Fruit fly (Drosophila melanogaster) whole organism, embryonic: ENCODE data around the gene aru.

Source experiments
- ATbp ChIP-seq: fragments of 200-800 bp; sonication (Bioruptor generic); optimal IDR thresholded peaks from 2 replicates; lab custom pipeline; 2017; ENCODE audit warnings: missing biosample characterization, mild to moderate bottlenecking, missing genetic modification characterization, missing genetic modification reagents
- Asciz ChIP-seq: fragments of 200-800 bp; sonication (Bioruptor generic); optimal IDR thresholded peaks from 2 replicates; lab custom pipeline; 2017; ENCODE audit warnings: missing biosample characterization, mild to moderate bottlenecking, missing genetic modification characterization, missing genetic modification reagents
- Bgb ChIP-seq: fragments of 200-800 bp; sonication (Bioruptor generic); IDR thresholded peaks from 2 replicates; pipeline ENCODE4 v1.3.6; 2022; ENCODE audit warnings: missing biosample characterization, missing genetic modification characterization; ENCODE audit not compliant: partially characterized antibody
- CG10274 ChIP-seq: fragments of 200-800 bp; sonication (Bioruptor generic); optimal IDR thresholded peaks from 3 replicates; lab custom pipeline; 2017; ENCODE audit warnings: missing biosample characterization, mild to moderate bottlenecking, missing genetic modification characterization
- CG12299 ChIP-seq: fragments of 200-800 bp; sonication (Bioruptor generic); optimal IDR thresholded peaks from 2 replicates; lab custom pipeline; 2018; ENCODE audit warnings: missing biosample characterization, mild to moderate bottlenecking, missing genetic modification characterization
- CG14014 ChIP-seq: fragments of 200-800 bp; sonication (Bioruptor generic); IDR thresholded peaks from 2 replicates; pipeline ENCODE4 v1.3.6; 2022; ENCODE audit warnings: missing biosample characterization, missing genetic modification characterization
- CG17802 ChIP-seq: fragments of 200-800 bp; sonication (Bioruptor generic); optimal IDR thresholded peaks from 2 replicates; lab custom pipeline; 2018; ENCODE audit warnings: missing biosample characterization, mild to moderate bottlenecking, missing genetic modification characterization, moderate library complexity
- CG2202 ChIP-seq: fragments of 200-800 bp; sonication (Bioruptor generic); optimal IDR thresholded peaks from 2 replicates; lab custom pipeline; 2018; ENCODE audit warnings: missing biosample characterization, mild to moderate bottlenecking, missing genetic modification characterization
- CG2678 ChIP-seq: fragments of 200-800 bp; sonication (Bioruptor generic); optimal IDR thresholded peaks from 3 replicates; lab custom pipeline; 2019; ENCODE audit warnings: missing biosample characterization, mild to moderate bottlenecking, missing genetic modification characterization, moderate library complexity
- CG3281 ChIP-seq: fragments of 200-800 bp; sonication (Bioruptor generic); optimal IDR thresholded peaks from 3 replicates; lab custom pipeline; 2017; ENCODE audit warnings: missing biosample characterization, mild to moderate bottlenecking, missing genetic modification characterization
- CG5245 ChIP-seq: fragments of 200-800 bp; sonication (Bioruptor generic); optimal IDR thresholded peaks from 3 replicates; lab custom pipeline; 2016; ENCODE audit warnings: missing biosample characterization, missing genetic modification characterization
- CG8089 ChIP-seq: fragments of 200-800 bp; sonication (Bioruptor generic); optimal IDR thresholded peaks from 3 replicates; lab custom pipeline; 2016; ENCODE audit warnings: missing biosample characterization, missing genetic modification characterization
- CG8765 ChIP-seq: fragments of 200-800 bp; sonication (Bioruptor generic); IDR thresholded peaks from 2 replicates; pipeline ENCODE4 v1.3.6; 2022; ENCODE audit warnings: missing biosample characterization, missing genetic modification characterization
- CG9932 ChIP-seq: fragments of 200-800 bp; sonication (Bioruptor generic); IDR thresholded peaks from 2 replicates; pipeline ENCODE4 v1.3.6; 2022; ENCODE audit warnings: missing biosample characterization, missing genetic modification characterization
- CHES-1-like ChIP-seq: fragments of 200-800 bp; sonication (Bioruptor generic); optimal IDR thresholded peaks from 2 replicates; lab custom pipeline; 2016; ENCODE audit warnings: missing biosample characterization, missing genetic modification characterization
- Dll ChIP-seq: fragments of 200-800 bp; sonication (Bioruptor generic); IDR thresholded peaks from 4 replicates; pipeline ENCODE4 v1.3.6; 2022; ENCODE audit warnings: missing biosample characterization, missing genetic modification characterization; ENCODE audit not compliant: partially characterized antibody
- Elba2 ChIP-seq: fragments of 200-800 bp; sonication (Bioruptor generic); optimal IDR thresholded peaks from 3 replicates; lab custom pipeline; 2016; ENCODE audit warnings: missing biosample characterization, missing genetic modification characterization
- Fer1 ChIP-seq: fragments of 200-800 bp; sonication (Bioruptor generic); optimal IDR thresholded peaks from 2 replicates; lab custom pipeline; 2017; ENCODE audit warnings: missing biosample characterization, mild to moderate bottlenecking, missing genetic modification characterization
- HmgD ChIP-seq: fragments of 200-800 bp; sonication (Bioruptor generic); optimal IDR thresholded peaks from 3 replicates; lab custom pipeline; 2016; ENCODE audit warnings: missing biosample characterization, missing genetic modification characterization
- Hr51 ChIP-seq, 2 experiments: fragments of 200-800 bp; sonication (Bioruptor generic); optimal IDR thresholded peaks; 2 replicates in 1 of 2; 3 replicates in 1 of 2; lab custom pipeline; 2016 to 2018; ENCODE audit warnings: missing biosample characterization in 2 of 2, missing genetic modification characterization in 2 of 2, mild to moderate bottlenecking in 1 of 2, moderate library complexity in 1 of 2
- Mad ChIP-seq: fragments of 200-800 bp; sonication (Bioruptor generic); optimal IDR thresholded peaks from 2 replicates; lab custom pipeline; 2016; ENCODE audit warnings: missing biosample characterization, missing genetic modification characterization
- NC2α ChIP-seq: fragments of 200-800 bp; sonication (Bioruptor generic); optimal IDR thresholded peaks from 2 replicates; lab custom pipeline; 2016; ENCODE audit warnings: missing biosample characterization, missing genetic modification characterization
- NFAT ChIP-seq: fragments of 200-800 bp; sonication (Bioruptor generic); IDR thresholded peaks from 2 replicates; pipeline ENCODE4 v1.3.6; 2022; ENCODE audit warnings: missing biosample characterization, missing genetic modification characterization
- Spps ChIP-seq: fragments of 200-800 bp; sonication (Bioruptor generic); optimal IDR thresholded peaks from 2 replicates; lab custom pipeline; 2018; ENCODE audit warnings: missing biosample characterization, mild to moderate bottlenecking, missing genetic modification characterization
- Ssrp ChIP-seq: fragments of 200-800 bp; sonication (Bioruptor generic); optimal IDR thresholded peaks from 2 replicates; lab custom pipeline; 2018; ENCODE audit warnings: missing biosample characterization, mild to moderate bottlenecking, missing genetic modification characterization, moderate library complexity
- Tbp ChIP-seq: fragments of >200 bp; optimal IDR thresholded peaks from 2 replicates; lab custom pipeline; 2018; ENCODE audit warnings: missing biosample characterization, missing genetic modification characterization
- Xbp1 ChIP-seq: fragments of 200-800 bp; sonication (Bioruptor generic); optimal IDR thresholded peaks from 3 replicates; lab custom pipeline; 2016; ENCODE audit warnings: missing biosample characterization, mild to moderate bottlenecking, missing genetic modification characterization
- Xrp1 ChIP-seq: fragments of 200-800 bp; sonication (Bioruptor generic); IDR thresholded peaks from 2 replicates; pipeline ENCODE4 v1.3.6; 2022; ENCODE audit warnings: missing biosample characterization, missing genetic modification characterization
- ara ChIP-seq: fragments of 200-800 bp; sonication (Bioruptor generic); IDR thresholded peaks from 2 replicates; pipeline ENCODE4 v1.3.6; 2022; ENCODE audit warnings: missing biosample characterization, missing genetic modification characterization
- az2 ChIP-seq: fragments of 200-800 bp; sonication (Bioruptor generic); optimal IDR thresholded peaks from 3 replicates; lab custom pipeline; 2016; ENCODE audit warnings: missing biosample characterization, missing genetic modification characterization
- bsh ChIP-seq, 2 experiments: fragments of 200-800 bp; sonication (Bioruptor generic); optimal IDR thresholded peaks; 2 replicates each; lab custom pipeline; 2017 to 2018; ENCODE audit warnings: mild to moderate bottlenecking in 2 of 2, missing biosample characterization in 2 of 2, missing genetic modification characterization in 2 of 2, moderate library complexity in 1 of 2
- chn ChIP-seq: fragments of 200-800 bp; sonication (Bioruptor generic); optimal IDR thresholded peaks from 2 replicates; lab custom pipeline; 2016; ENCODE audit warnings: missing biosample characterization, missing genetic modification characterization
- dati ChIP-seq: fragments of 200-800 bp; sonication (Bioruptor generic); IDR thresholded peaks from 2 replicates; pipeline ENCODE4 v1.3.6; 2022; ENCODE audit warnings: missing biosample characterization, missing genetic modification characterization
- en ChIP-seq: fragments of 200-800 bp; sonication (Bioruptor generic); optimal IDR thresholded peaks from 2 replicates; lab custom pipeline; 2016; ENCODE audit warnings: missing biosample characterization, missing genetic modification characterization
- gcm ChIP-seq: fragments of 200-800 bp; sonication (Bioruptor generic); optimal IDR thresholded peaks from 2 replicates; lab custom pipeline; 2019; ENCODE audit warnings: missing biosample characterization, mild to moderate bottlenecking, missing genetic modification characterization, moderate library complexity
- gfzf ChIP-seq: fragments of 200-800 bp; sonication (Bioruptor generic); optimal IDR thresholded peaks from 2 replicates; lab custom pipeline; 2016; ENCODE audit warnings: missing biosample characterization, mild to moderate bottlenecking, missing genetic modification characterization, moderate library complexity
- hkb ChIP-seq, 2 experiments: fragments of 200-800 bp in 1 of 2; fragments of >200 bp in 1 of 2; sonication (Bioruptor generic) in 1 of 2; IDR thresholded peaks in 1 of 2; optimal IDR thresholded peaks in 1 of 2; 2 replicates each; pipeline versions ENCODE4 v1.3.6 to Lab custom; 2017 to 2022; ENCODE audit warnings: missing biosample characterization in 1 of 2, missing genetic modification characterization in 1 of 2
- luna ChIP-seq: fragments of 200-800 bp; sonication (Bioruptor generic); optimal IDR thresholded peaks from 2 replicates; lab custom pipeline; 2016; ENCODE audit warnings: missing biosample characterization, missing genetic modification characterization
- mld ChIP-seq: fragments of 200-800 bp; sonication (Bioruptor generic); IDR thresholded peaks from 3 replicates; pipeline ENCODE4 v1.3.6; 2022; ENCODE audit warnings: missing biosample characterization, missing genetic modification characterization; ENCODE audit not compliant: partially characterized antibody
- nmo ChIP-seq: fragments of 200-800 bp; sonication (Bioruptor generic); optimal IDR thresholded peaks from 2 replicates; lab custom pipeline; 2018; ENCODE audit warnings: missing biosample characterization, mild to moderate bottlenecking, missing genetic modification characterization, moderate library complexity
- pho ChIP-seq: fragments of 200-800 bp; sonication (Bioruptor generic); optimal IDR thresholded peaks from 2 replicates; lab custom pipeline; 2016; ENCODE audit warnings: missing biosample characterization, missing genetic modification characterization
- phol ChIP-seq: fragments of 200-800 bp; sonication (Bioruptor generic); optimal IDR thresholded peaks from 3 replicates; lab custom pipeline; 2018; ENCODE audit warnings: missing biosample characterization, mild to moderate bottlenecking, missing genetic modification characterization, moderate library complexity
- run ChIP-seq: fragments of 200-800 bp; sonication (Bioruptor generic); optimal IDR thresholded peaks from 3 replicates; lab custom pipeline; 2018; ENCODE audit warnings: missing biosample characterization, mild to moderate bottlenecking, missing genetic modification characterization
- sc ChIP-seq, 3 experiments: fragments of >200 bp in 2 of 3; fragments of 200-800 bp in 1 of 3; sonication (Bioruptor generic) in 1 of 3; optimal IDR thresholded peaks; 2 replicates in 2 of 3; 3 replicates in 1 of 3; lab custom pipeline; 2017; ENCODE audit warnings: mild to moderate bottlenecking in 1 of 3, missing biosample characterization in 1 of 3, missing genetic modification characterization in 1 of 3, missing genetic modification reagents in 1 of 3
- sd ChIP-seq: fragments of 200-800 bp; sonication (Bioruptor generic); optimal IDR thresholded peaks from 3 replicates; lab custom pipeline; 2018; ENCODE audit warnings: missing biosample characterization, mild to moderate bottlenecking, missing genetic modification characterization, moderate library complexity
- tx ChIP-seq: fragments of 200-800 bp; sonication (Bioruptor generic); optimal IDR thresholded peaks from 2 replicates; lab custom pipeline; 2016; ENCODE audit warnings: missing biosample characterization, missing genetic modification characterization
- wdn ChIP-seq: fragments of 200-800 bp; sonication (Bioruptor generic); IDR thresholded peaks from 2 replicates; pipeline ENCODE4 v1.3.6; 2022; ENCODE audit warnings: missing biosample characterization, missing genetic modification characterization
- zfh1 ChIP-seq: fragments of 200-800 bp; sonication (Bioruptor generic); IDR thresholded peaks from 3 replicates; pipeline ENCODE4 v1.3.6; 2022; ENCODE audit warnings: missing biosample characterization, missing genetic modification characterization
- zfh2 ChIP-seq: fragments of 200-800 bp; sonication (Bioruptor generic); optimal IDR thresholded peaks from 2 replicates; lab custom pipeline; 2016; ENCODE audit warnings: missing biosample characterization, missing genetic modification characterization

The aru gene

dm6 chr2L:825768-826263, 42.3 kb downstream of the aru start, which contains the start of the genes CG3862 and dock (continued):
- TF ChIP-seq Ssrp (no peak), gcm (GFP tag; lab: Kevin White, UChicago) (peak; percentile 39), NC2α (GFP tag; lab: Kevin White, UChicago) (peak; percentile 26), CG2202 (peak; percentile 38), Hr51 (GFP tag; optimal IDR thresholded peaks at IDR 0.05; lab: Kevin White, UChicago) (peak; percentile 8 to 27), CG8089 (GFP tag; lab: Kevin White, UChicago) (peak; percentile 49), ara (GFP tag; lab: Robert Waterston, UW) (peak; percentile 37; the same call in 1 of the 2 replicates), zfh2 (GFP tag; lab: Kevin White, UChicago) (peak; percentile 77), wdn (no peak), phol (peak; percentile 42), mld (GFP tag; lab: Robert Waterston, UW) (peak; percentile 98), Xrp1 (peak; percentile 45; the same call in 1 of the 2 replicates), Tbp (peak; percentile 7), CG14014 (GFP tag; lab: Robert Waterston, UW) (0 out of 2 replicates have a peak, but pooled peaks have one; percentile 29), chn (GFP tag; lab: Kevin White, UChicago) (peak; percentile 62), Mad (GFP tag; lab: Kevin White, UChicago) (no peak), CG12299 (tag; lab: Kevin White, UChicago) (peak; percentile 66), CG5245 (GFP tag; lab: Kevin White, UChicago) (peak; percentile 41), dati (no peak), gfzf (GFP tag; lab: Kevin White, UChicago) (peak; percentile 48), CG10274 (GFP tag; lab: Kevin White, UChicago) (no peak), zfh1 (GFP tag; lab: Robert Waterston, UW) (peak; percentile 61; the same call in 1 of the 3 replicates), sc (optimal IDR thresholded peaks at IDR 0.05; lab: Kevin White, UChicago) (no peak), sc (GFP tag; optimal IDR thresholded peaks at IDR 0.05; lab: Kevin White, UChicago) (no peak), CG2678 (peak; percentile 53), CG8765 (GFP tag; lab: Robert Waterston, UW) (0 out of 2 replicates have a peak, but pooled peaks have one; percentile 41), Bgb (GFP tag; lab: Robert Waterston, UW) (peak; percentile 99), NFAT (GFP tag; lab: Robert Waterston, UW) (peak; percentile 79; the same call in 1 of the 2 replicates), CG9932 (GFP tag; lab: Robert Waterston, UW) (peak; percentile 86), Fer1 (peak; percentile 67), luna (GFP tag; lab: Kevin White, UChicago) (no peak), hkb (optimal IDR thresholded peaks at IDR 0.05; lab: Kevin White, UChicago) (no peak), hkb (GFP tag; IDR thresholded peaks at IDR 0.05; lab: Robert Waterston, UW) (peak; percentile 36; the same call in 1 of the 2 replicates), HmgD (GFP tag; lab: Kevin White, UChicago) (peak; percentile 83), ATbp (no peak), Asciz (GFP tag; lab: Kevin White, UChicago) (no peak), bsh (GFP tag; optimal IDR thresholded peaks at IDR 0.05; lab: Kevin White, UChicago) (peak; percentile 7 to 46), sd (tag; lab: Kevin White, UChicago) (no peak), Dll (peak; percentile 88), tx (GFP tag; lab: Kevin White, UChicago) (peak; percentile 46), Xbp1 (peak; percentile 50), en (GFP tag; lab: Kevin White, UChicago) (no peak), CG3281 (peak; percentile 54), CHES-1-like (peak; percentile 82), az2 (no peak), nmo (GFP tag; lab: Kevin White, UChicago) (peak; percentile 62), CG17802 (tag; lab: Kevin White, UChicago) (no peak), pho (GFP tag; lab: Kevin White, UChicago) (peak; percentile 74), Elba2 (GFP tag; lab: Kevin White, UChicago) (no peak), Spps (peak; percentile 15), run (peak; percentile 68)
